Fruit fly (Drosophila melanogaster) whole organism, embryonic: ENCODE data around the gene CG2120.

ENCODE experiments used
- CG7786 ChIP-seq: fragments of 200-800 bp; sonication (Bioruptor generic); optimal IDR thresholded peaks from 2 replicates; lab custom pipeline; 2016; ENCODE audit warnings: missing biosample characterization, missing genetic modification characterization
- CG8281 ChIP-seq: fragments of 200-800 bp; sonication (Bioruptor generic); optimal IDR thresholded peaks from 2 replicates; lab custom pipeline; 2018; ENCODE audit warnings: missing biosample characterization, mild to moderate bottlenecking, missing genetic modification characterization, moderate library complexity
- Xbp1 ChIP-seq: fragments of 200-800 bp; sonication (Bioruptor generic); optimal IDR thresholded peaks from 3 replicates; lab custom pipeline; 2016; ENCODE audit warnings: missing biosample characterization, mild to moderate bottlenecking, missing genetic modification characterization
- en ChIP-seq: fragments of 200-800 bp; sonication (Bioruptor generic); optimal IDR thresholded peaks from 2 replicates; lab custom pipeline; 2016; ENCODE audit warnings: missing biosample characterization, missing genetic modification characterization
- insv ChIP-seq, 2 experiments: fragments of 200-800 bp; sonication (Bioruptor generic); optimal IDR thresholded peaks; 3 replicates each; lab custom pipeline; 2016 to 2018; ENCODE audit warnings: missing biosample characterization in 2 of 2, missing genetic modification characterization in 2 of 2
- pita ChIP-seq: fragments of 200-800 bp; sonication (Bioruptor generic); optimal IDR thresholded peaks from 2 replicates; lab custom pipeline; 2017; ENCODE audit warnings: missing biosample characterization, mild to moderate bottlenecking, missing genetic modification characterization
- psq ChIP-seq: fragments of 200-800 bp; sonication (Bioruptor generic); optimal IDR thresholded peaks from 2 replicates; lab custom pipeline; 2017; ENCODE audit warnings: missing biosample characterization, missing genetic modification characterization
- unpg ChIP-seq: fragments of 200-800 bp; sonication (Bioruptor generic); optimal IDR thresholded peaks from 3 replicates; lab custom pipeline; 2018; ENCODE audit warnings: missing biosample characterization, mild to moderate bottlenecking, missing genetic modification characterization, moderate library complexity

- TF ChIP-seq insv (GFP tag; optimal IDR thresholded peaks at IDR 0.05; lab: Kevin White, UChicago) (no peak), pita (no peak), en (GFP tag; lab: Kevin White, UChicago) (no peak), unpg (no peak), CG7786 (GFP tag; lab: Kevin White, UChicago) (no peak), psq (GFP tag; lab: Kevin White, UChicago) (no peak), CG8281 (tag; lab: Kevin White, UChicago) (no peak), Xbp1 (GFP tag; lab: Kevin White, UChicago) (no peak)
These were observed 24.6 kb upstream of the CG2120 start for dm6 chrX:8110984-8111383.
